Fruit fly (Drosophila melanogaster): ENCODE data around the gene CG5556.
A peak's percentile ranks its signal among the peaks of the same experiment; 100 is the strongest.

DNA sequence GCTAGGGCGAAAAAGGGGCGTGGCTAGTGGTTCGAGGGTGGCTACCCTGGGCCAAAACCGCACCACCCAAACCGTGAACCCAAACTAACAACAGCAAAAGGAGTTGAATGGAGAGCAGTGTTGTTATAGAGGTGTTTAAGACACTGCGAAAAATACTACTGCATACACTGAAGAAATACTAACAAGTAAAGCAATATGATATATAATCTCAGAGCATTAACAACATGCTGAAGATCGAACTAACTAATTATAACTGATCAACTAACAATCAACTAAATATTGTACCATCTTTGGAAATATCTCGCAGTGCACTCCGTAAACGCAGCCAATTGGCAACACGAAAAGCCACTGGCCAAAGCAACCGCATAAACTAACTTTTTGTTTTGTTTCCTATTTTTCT, 40.9 kb upstream of the CG5556 start:
- TF ChIP-seq CG34367 (tag; optimal IDR thresholded peaks at IDR 0.05) (no peak), CG13204 (GFP tag; optimal IDR thresholded peaks at IDR 0.05) (no peak), Ets98B (GFP tag; IDR thresholded peaks at IDR 0.05) (peak; percentile 31; the same call in 1 of the 2 replicates), CG32121 (GFP tag; IDR thresholded peaks at IDR 0.05) (no peak), D1 (tag; optimal IDR thresholded peaks at IDR 0.05) (no peak)

All from whole organism, pupa.